Worm (Caenorhabditis elegans): ENCODE results near the gene C34F6.10.

The C34F6.10 gene

ce11 chrX:11245056-11245455 lies 4.6 kb upstream of the C34F6.10 start:
- no peak for TF ChIP-seq unc-62 (GFP tag; optimal IDR thresholded peaks at IDR 0.05)

- no peak for TF ChIP-seq unc-62 (GFP tag; optimal IDR thresholded peaks at IDR 0.05)
Measured at ce11 chrX:11243604-11244003, 3.2 kb upstream of the C34F6.10 start.

ce11 chrX:11241479-11241878 lies 1.0 kb upstream of the C34F6.10 start:
- TF ChIP-seq unc-62 (GFP tag; optimal IDR thresholded peaks at IDR 0.05): no peak

ce11 chrX:11226595-11226994 lies 13.8 kb downstream of the C34F6.10 start, which contains the start of gene C34F6.12:
Gene C34F6.12 (minus strand): TSS chrX:11226695.
- TF ChIP-seq unc-62 (GFP tag; optimal IDR thresholded peaks at IDR 0.05): no peak

ce11 chrX:11222597-11223218 lies 17.7 kb downstream of the C34F6.10 start, which contains the start of gene C34F6.9:
Gene C34F6.9 (minus strand): TSS chrX:11222647.
- no peak for TF ChIP-seq unc-62 (GFP tag; optimal IDR thresholded peaks at IDR 0.05)

- no peak for TF ChIP-seq unc-62 (GFP tag; optimal IDR thresholded peaks at IDR 0.05)
Measured at ce11 chrX:11215420-11216050, 24.9 kb downstream of the C34F6.10 start, which contains the start of the genes C34F6.7 and idh-2. Gene C34F6.7 (minus strand): TSS chrX:11215470. Gene idh-2 (plus strand): TSS chrX:11216000.

- no peak for TF ChIP-seq unc-62 (GFP tag; optimal IDR thresholded peaks at IDR 0.05)
Measured at ce11 chrX:11211360-11211759, 29.1 kb downstream of the C34F6.10 start.

ce11 chrX:11210417-11210816 lies 30.0 kb downstream of the C34F6.10 start:
- no peak for TF ChIP-seq unc-62 (GFP tag; optimal IDR thresholded peaks at IDR 0.05)

- TF ChIP-seq unc-62 (GFP tag; optimal IDR thresholded peaks at IDR 0.05): no peak
Measured at ce11 chrX:11208788-11209187, 31.6 kb downstream of the C34F6.10 start, which contains the start of gene C34F6.5. Gene C34F6.5 (minus strand): TSS chrX:11208888.

ce11 chrX:11206953-11207352 lies 33.5 kb downstream of the C34F6.10 start, which contains the start of gene hst-2:
Gene hst-2 (minus strand): TSS chrX:11207155.
- no peak for TF ChIP-seq unc-62 (GFP tag; optimal IDR thresholded peaks at IDR 0.05)

- no peak for TF ChIP-seq unc-62 (GFP tag; optimal IDR thresholded peaks at IDR 0.05)
Measured at ce11 chrX:11203773-11204172, 36.7 kb downstream of the C34F6.10 start, which contains the start of gene C34F6.11. Gene C34F6.11 (minus strand): TSS chrX:11203932.

- TF ChIP-seq unc-62 (GFP tag; optimal IDR thresholded peaks at IDR 0.05): no peak
Measured at ce11 chrX:11201165-11201564, 39.3 kb downstream of the C34F6.10 start, which contains the start of gene col-179. Gene col-179 (plus strand): TSS chrX:11201465.

ce11 chrX:11199155-11199554 lies 41.3 kb downstream of the C34F6.10 start, which contains the start of gene col-178:
Gene col-178 (plus strand): TSS chrX:11199455.
- TF ChIP-seq unc-62 (GFP tag; optimal IDR thresholded peaks at IDR 0.05): no peak

- TF ChIP-seq unc-62 (GFP tag; optimal IDR thresholded peaks at IDR 0.05): no peak
Measured at ce11 chrX:11196741-11197140, 43.7 kb downstream of the C34F6.10 start, which contains the start of gene C34F6.1. Gene C34F6.1 (minus strand): TSS chrX:11196841.

- TF ChIP-seq unc-62 (GFP tag; optimal IDR thresholded peaks at IDR 0.05): no peak
Measured at ce11 chrX:11193670-11194069, 46.8 kb downstream of the C34F6.10 start.

- no peak for TF ChIP-seq unc-62 (GFP tag; optimal IDR thresholded peaks at IDR 0.05)
Measured at ce11 chrX:11190443-11190842, 50.0 kb downstream of the C34F6.10 start.

- no peak for TF ChIP-seq unc-62 (GFP tag; optimal IDR thresholded peaks at IDR 0.05)
Measured at ce11 chrX:11189515-11189914, 50.9 kb downstream of the C34F6.10 start, which contains the start of gene F13D2.1. Gene F13D2.1 (minus strand): TSS chrX:11189615.

Measured in whole organism, dauer.